Fruit fly (Drosophila melanogaster) whole organism, embryonic: ENCODE data around the gene Rpp20.

Experiments used
- Aef1 ChIP-seq: fragments of 200-800 bp; sonication (Bioruptor generic); IDR thresholded peaks from 3 replicates; pipeline ENCODE4 v1.3.6; 2022; ENCODE audit warnings: missing biosample characterization, missing genetic modification characterization
- Antp ChIP-seq: fragments of 200-800 bp; sonication (Bioruptor generic); optimal IDR thresholded peaks from 3 replicates; lab custom pipeline; 2016; ENCODE audit warnings: missing biosample characterization, missing genetic modification characterization
- CG12236 ChIP-seq: fragments of 200-800 bp; sonication (Bioruptor generic); optimal IDR thresholded peaks from 2 replicates; lab custom pipeline; 2016; ENCODE audit warnings: missing biosample characterization, missing genetic modification characterization
- CG12744 ChIP-seq: fragments of 200-800 bp; sonication (Bioruptor generic); optimal IDR thresholded peaks from 2 replicates; lab custom pipeline; 2016; ENCODE audit warnings: missing biosample characterization, missing genetic modification characterization
- CG13775 ChIP-seq: fragments of 200-800 bp; sonication (Bioruptor generic); optimal IDR thresholded peaks from 3 replicates; lab custom pipeline; 2017; ENCODE audit warnings: missing biosample characterization, mild to moderate bottlenecking, missing genetic modification characterization
- CG14050 ChIP-seq: fragments of 200-800 bp; sonication (Bioruptor generic); IDR thresholded peaks from 3 replicates; pipeline ENCODE4 v1.3.6; 2022; ENCODE audit warnings: missing biosample characterization, missing genetic modification characterization
- CG15696 ChIP-seq: fragments of 200-800 bp; sonication (Bioruptor generic); optimal IDR thresholded peaks from 2 replicates; lab custom pipeline; 2019; ENCODE audit warnings: missing biosample characterization, mild to moderate bottlenecking, missing genetic modification characterization, moderate library complexity
- CG17612 ChIP-seq: fragments of 200-800 bp; sonication (Bioruptor generic); IDR thresholded peaks from 2 replicates; pipeline ENCODE4 v1.3.6; 2022; ENCODE audit warnings: missing biosample characterization, missing genetic modification characterization
- CG18476 ChIP-seq: fragments of 200-800 bp; sonication (Bioruptor generic); optimal IDR thresholded peaks from 2 replicates; lab custom pipeline; 2016; ENCODE audit warnings: missing biosample characterization, mild to moderate bottlenecking, missing genetic modification characterization
- CG2875 ChIP-seq: fragments of 200-800 bp; sonication (Bioruptor generic); optimal IDR thresholded peaks from 2 replicates; lab custom pipeline; 2017; ENCODE audit warnings: missing biosample characterization, mild to moderate bottlenecking, missing genetic modification characterization, missing genetic modification reagents
- CG30431 ChIP-seq: fragments of 200-800 bp; sonication (Bioruptor generic); optimal IDR thresholded peaks from 2 replicates; lab custom pipeline; 2017; ENCODE audit warnings: missing biosample characterization, missing genetic modification characterization
- CG31388 ChIP-seq: fragments of 200-800 bp; sonication (Bioruptor generic); optimal IDR thresholded peaks from 2 replicates; lab custom pipeline; 2016; ENCODE audit warnings: missing biosample characterization, missing genetic modification characterization
- CG34224 ChIP-seq: fragments of 200-800 bp; sonication (Bioruptor generic); IDR thresholded peaks from 3 replicates; pipeline ENCODE4 v1.3.6; 2022; ENCODE audit warnings: missing biosample characterization, missing genetic modification characterization; ENCODE audit not compliant: partially characterized antibody
- CG3838 ChIP-seq: fragments of 200-800 bp; sonication (Bioruptor generic); optimal IDR thresholded peaks from 3 replicates; lab custom pipeline; 2016; ENCODE audit warnings: missing biosample characterization, missing genetic modification characterization
- CG6272 ChIP-seq: fragments of 200-800 bp; sonication (Bioruptor generic); IDR thresholded peaks from 2 replicates; pipeline ENCODE4 v1.3.6; 2022; ENCODE audit warnings: missing biosample characterization, missing genetic modification characterization
- CG7271 ChIP-seq: fragments of 200-800 bp; sonication (Bioruptor generic); optimal IDR thresholded peaks from 2 replicates; lab custom pipeline; 2018; ENCODE audit warnings: missing biosample characterization, mild to moderate bottlenecking, missing genetic modification characterization, moderate library complexity
- CG8944 ChIP-seq: fragments of 200-800 bp; sonication (Bioruptor generic); optimal IDR thresholded peaks from 3 replicates; lab custom pipeline; 2016; ENCODE audit warnings: missing biosample characterization, missing genetic modification characterization
- CG9727 ChIP-seq: fragments of 200-800 bp; sonication (Bioruptor generic); optimal IDR thresholded peaks from 3 replicates; lab custom pipeline; 2017; ENCODE audit warnings: missing biosample characterization, mild to moderate bottlenecking, missing genetic modification characterization
- CG9932 ChIP-seq: fragments of 200-800 bp; sonication (Bioruptor generic); IDR thresholded peaks from 2 replicates; pipeline ENCODE4 v1.3.6; 2022; ENCODE audit warnings: missing biosample characterization, missing genetic modification characterization
- CHES-1-like ChIP-seq: fragments of 200-800 bp; sonication (Bioruptor generic); optimal IDR thresholded peaks from 2 replicates; lab custom pipeline; 2016; ENCODE audit warnings: missing biosample characterization, missing genetic modification characterization
- Camta ChIP-seq: fragments of 200-800 bp; sonication (Bioruptor generic); optimal IDR thresholded peaks from 2 replicates; lab custom pipeline; 2016; ENCODE audit warnings: missing biosample characterization, missing genetic modification characterization
- Doc2 ChIP-seq: fragments of 200-800 bp; sonication (Bioruptor generic); IDR thresholded peaks from 2 replicates; pipeline ENCODE4 v1.3.6; 2022; ENCODE audit warnings: missing biosample characterization, missing genetic modification characterization
- E2f2 ChIP-seq: fragments of 200-800 bp; sonication (Bioruptor generic); IDR thresholded peaks from 2 replicates; pipeline ENCODE4 v1.3.6; 2022; ENCODE audit warnings: missing biosample characterization, missing genetic modification characterization
- Elba2 ChIP-seq: fragments of 200-800 bp; sonication (Bioruptor generic); optimal IDR thresholded peaks from 3 replicates; lab custom pipeline; 2016; ENCODE audit warnings: missing biosample characterization, missing genetic modification characterization
- HmgZ ChIP-seq: fragments of 200-800 bp; sonication (Bioruptor generic); optimal IDR thresholded peaks from 2 replicates; lab custom pipeline; 2018; ENCODE audit warnings: missing biosample characterization, mild to moderate bottlenecking, missing genetic modification characterization
- Mes4 ChIP-seq: fragments of 200-800 bp; sonication (Bioruptor generic); optimal IDR thresholded peaks from 2 replicates; lab custom pipeline; 2016; ENCODE audit warnings: missing biosample characterization, missing genetic modification characterization
- Poxn ChIP-seq: fragments of 200-800 bp; sonication (Bioruptor generic); IDR thresholded peaks from 2 replicates; pipeline ENCODE4 v1.3.6; 2022; ENCODE audit warnings: missing biosample characterization, missing genetic modification characterization
- Six4 ChIP-seq: fragments of 200-800 bp; sonication (Bioruptor generic); optimal IDR thresholded peaks from 2 replicates; lab custom pipeline; 2016; ENCODE audit warnings: missing biosample characterization, missing genetic modification characterization
- ac ChIP-seq: fragments of 200-800 bp; sonication (Bioruptor generic); optimal IDR thresholded peaks from 3 replicates; lab custom pipeline; 2017; ENCODE audit warnings: missing biosample characterization, mild to moderate bottlenecking, missing genetic modification characterization
- ase ChIP-seq: fragments of 200-800 bp; sonication (Bioruptor generic); IDR thresholded peaks from 3 replicates; pipeline ENCODE4 v1.3.6; 2022; ENCODE audit warnings: missing biosample characterization, missing genetic modification characterization
- bsh ChIP-seq, 2 experiments: fragments of 200-800 bp; sonication (Bioruptor generic); optimal IDR thresholded peaks; 2 replicates each; lab custom pipeline; 2017 to 2018; ENCODE audit warnings: mild to moderate bottlenecking in 2 of 2, missing biosample characterization in 2 of 2, missing genetic modification characterization in 2 of 2, moderate library complexity in 1 of 2
- cad ChIP-seq: fragments of >200 bp; optimal IDR thresholded peaks from 2 replicates; lab custom pipeline; 2017; ENCODE audit warnings: missing biosample characterization, missing genetic modification characterization
- croc ChIP-seq: fragments of 200-800 bp; sonication (Bioruptor generic); conservative IDR thresholded peaks from 3 replicates; pipeline ENCODE4 v1.3.6; 2022; ENCODE audit warnings: missing biosample characterization, missing genetic modification characterization
- crol ChIP-seq: fragments of 200-800 bp; sonication (Bioruptor generic); IDR thresholded peaks from 2 replicates; pipeline ENCODE4 v1.3.6; 2022; ENCODE audit warnings: missing biosample characterization, missing genetic modification characterization
- cwo ChIP-seq: fragments of 200-800 bp; sonication (Bioruptor generic); optimal IDR thresholded peaks from 3 replicates; lab custom pipeline; 2017; ENCODE audit warnings: missing biosample characterization, missing genetic modification characterization, mild to moderate bottlenecking, moderate library complexity, missing genetic modification reagents
- danr ChIP-seq: fragments of 200-800 bp; sonication (Bioruptor generic); IDR thresholded peaks from 2 replicates; pipeline ENCODE4 v1.3.6; 2022; ENCODE audit warnings: missing biosample characterization, missing genetic modification characterization
- dmrt99B ChIP-seq: fragments of 200-800 bp; sonication (Bioruptor generic); optimal IDR thresholded peaks from 2 replicates; lab custom pipeline; 2018; ENCODE audit warnings: missing biosample characterization, mild to moderate bottlenecking, missing genetic modification characterization, moderate library complexity
- dpn ChIP-seq, 2 experiments: fragments of 200-800 bp; sonication (Bioruptor generic); optimal IDR thresholded peaks; 3 replicates each; lab custom pipeline; 2016; ENCODE audit warnings: missing biosample characterization in 2 of 2, missing genetic modification characterization in 2 of 2
- ems ChIP-seq: fragments of 200-800 bp; sonication (Bioruptor generic); optimal IDR thresholded peaks from 3 replicates; lab custom pipeline; 2016; ENCODE audit warnings: missing biosample characterization, missing genetic modification characterization
- fd3F ChIP-seq: fragments of 200-800 bp; sonication (Bioruptor generic); optimal IDR thresholded peaks from 2 replicates; lab custom pipeline; 2018; ENCODE audit warnings: missing biosample characterization, mild to moderate bottlenecking, missing genetic modification characterization, moderate library complexity
- fu2 ChIP-seq: fragments of 200-800 bp; sonication (Bioruptor generic); optimal IDR thresholded peaks from 2 replicates; lab custom pipeline; 2016; ENCODE audit warnings: missing biosample characterization, missing genetic modification characterization
- gem ChIP-seq: fragments of 200-800 bp; sonication (Bioruptor generic); optimal IDR thresholded peaks from 2 replicates; lab custom pipeline; 2019; ENCODE audit warnings: missing biosample characterization, mild to moderate bottlenecking, missing genetic modification characterization, moderate library complexity
- grn ChIP-seq: fragments of 200-800 bp; sonication (Bioruptor generic); optimal IDR thresholded peaks from 3 replicates; lab custom pipeline; 2017; ENCODE audit warnings: missing biosample characterization, missing genetic modification characterization
- kay ChIP-seq: fragments of 200-800 bp; sonication (Bioruptor generic); optimal IDR thresholded peaks from 2 replicates; lab custom pipeline; 2016; ENCODE audit warnings: missing biosample characterization, missing genetic modification characterization
- luna ChIP-seq: fragments of 200-800 bp; sonication (Bioruptor generic); optimal IDR thresholded peaks from 2 replicates; lab custom pipeline; 2016; ENCODE audit warnings: missing biosample characterization, missing genetic modification characterization
- pb ChIP-seq: fragments of 200-800 bp; sonication (Bioruptor generic); optimal IDR thresholded peaks from 3 replicates; lab custom pipeline; 2016; ENCODE audit warnings: missing biosample characterization, missing genetic modification characterization
- pros ChIP-seq: fragments of 200-800 bp; sonication (Bioruptor generic); optimal IDR thresholded peaks from 3 replicates; lab custom pipeline; 2019; ENCODE audit warnings: missing biosample characterization, mild to moderate bottlenecking, missing genetic modification characterization, moderate library complexity
- repo ChIP-seq: fragments of 200-800 bp; sonication (Bioruptor generic); optimal IDR thresholded peaks from 2 replicates; lab custom pipeline; 2016; ENCODE audit warnings: missing biosample characterization, missing genetic modification characterization
- salm ChIP-seq: fragments of 200-800 bp; sonication (Bioruptor generic); optimal IDR thresholded peaks from 2 replicates; lab custom pipeline; 2018; ENCODE audit warnings: missing biosample characterization, mild to moderate bottlenecking, missing genetic modification characterization
- scrt ChIP-seq: fragments of 200-800 bp; sonication (Bioruptor generic); optimal IDR thresholded peaks from 2 replicates; lab custom pipeline; 2018; ENCODE audit warnings: missing biosample characterization, mild to moderate bottlenecking, missing genetic modification characterization, moderate library complexity
- tgo ChIP-seq: fragments of 200-800 bp; sonication (Bioruptor generic); IDR thresholded peaks from 3 replicates; pipeline ENCODE4 v1.3.6; 2022; ENCODE audit warnings: missing biosample characterization, missing genetic modification characterization
- wek ChIP-seq: fragments of 200-800 bp; sonication (Bioruptor generic); optimal IDR thresholded peaks from 3 replicates; lab custom pipeline; 2018; ENCODE audit warnings: missing biosample characterization, mild to moderate bottlenecking, missing genetic modification characterization, moderate library complexity
- zen2 ChIP-seq: fragments of 200-800 bp; sonication (Bioruptor generic); IDR thresholded peaks from 3 replicates; pipeline ENCODE4 v1.3.6; 2022; ENCODE audit warnings: missing biosample characterization, missing genetic modification characterization; ENCODE audit not compliant: partially characterized antibody

Rpp20 gene

dm6 chrX:19701611-19702010, 42.6 kb upstream of the Rpp20 start, which contains the start of gene Tcs4 (continued):
- no peak for TF ChIP-seq ase (GFP tag; lab: Robert Waterston, UW)
- no peak for TF ChIP-seq kay (GFP tag; lab: Kevin White, UChicago)
- no peak for TF ChIP-seq CG9727 (GFP tag; lab: Kevin White, UChicago)
- TF ChIP-seq grn = no peak
- TF ChIP-seq pb (GFP tag; lab: Kevin White, UChicago) = no peak
- no peak for TF ChIP-seq dmrt99B (tag; lab: Kevin White, UChicago)
- no peak for TF ChIP-seq cad
- TF ChIP-seq CG8944 (GFP tag; lab: Kevin White, UChicago) = no peak
- no peak for TF ChIP-seq CG30431 (GFP tag; lab: Kevin White, UChicago)
- no peak for TF ChIP-seq fu2 (GFP tag; lab: Kevin White, UChicago)
- TF ChIP-seq ac = no peak
- TF ChIP-seq bsh (GFP tag; optimal IDR thresholded peaks at IDR 0.05; lab: Kevin White, UChicago) = peak in 1 of 2 experiments; percentile 33
- no peak for TF ChIP-seq CG7271 (tag; lab: Kevin White, UChicago)
- no peak for TF ChIP-seq crol (GFP tag; lab: Robert Waterston, UW)
- TF ChIP-seq scrt (GFP tag; lab: Kevin White, UChicago) = no peak
- TF ChIP-seq CG12236 (GFP tag; lab: Kevin White, UChicago) = no peak
- TF ChIP-seq Camta (GFP tag; lab: Kevin White, UChicago) = no peak
- no peak for TF ChIP-seq CG17612
- TF ChIP-seq pros (GFP tag; lab: Kevin White, UChicago) = no peak
- peak; percentile 22 for TF ChIP-seq CG13775
- no peak for TF ChIP-seq luna (GFP tag; lab: Kevin White, UChicago)
- no peak for TF ChIP-seq ems (GFP tag; lab: Kevin White, UChicago)
- TF ChIP-seq CHES-1-like = no peak
- no peak for TF ChIP-seq Aef1 (GFP tag; lab: Robert Waterston, UW)
- no peak for TF ChIP-seq tgo (GFP tag; lab: Robert Waterston, UW)
- no peak for TF ChIP-seq CG14050 (GFP tag; lab: Robert Waterston, UW)
- no peak for TF ChIP-seq danr (GFP tag; lab: Robert Waterston, UW)
- TF ChIP-seq zen2 (GFP tag; lab: Robert Waterston, UW) = peak; percentile 60; the same call in 2 of the 3 replicates
- no peak for TF ChIP-seq CG2875 (GFP tag; lab: Kevin White, UChicago)
- no peak for TF ChIP-seq repo (GFP tag; lab: Kevin White, UChicago)
- TF ChIP-seq croc = no peak
- peak; percentile 51 for TF ChIP-seq E2f2 (GFP tag; lab: Robert Waterston, UW)
- no peak for TF ChIP-seq Antp (GFP tag; lab: Kevin White, UChicago)
- peak; percentile 71 for TF ChIP-seq gem (tag; lab: Kevin White, UChicago)
- no peak for TF ChIP-seq CG9932 (GFP tag; lab: Robert Waterston, UW)
- TF ChIP-seq fd3F (GFP tag; lab: Kevin White, UChicago) = no peak
- peak; percentile 30 for TF ChIP-seq CG15696 (tag; lab: Kevin White, UChicago)
- no peak for TF ChIP-seq Doc2 (GFP tag; lab: Robert Waterston, UW)
- TF ChIP-seq CG18476 (GFP tag; lab: Kevin White, UChicago) = no peak
- TF ChIP-seq salm (tag; lab: Kevin White, UChicago) = no peak
- TF ChIP-seq Six4 (GFP tag; lab: Kevin White, UChicago) = no peak
- peak in 1 of 2 experiments; percentile 28 for TF ChIP-seq dpn (GFP tag; optimal IDR thresholded peaks at IDR 0.05; lab: Kevin White, UChicago)
- TF ChIP-seq CG31388 (GFP tag; lab: Kevin White, UChicago) = no peak
- TF ChIP-seq Elba2 (GFP tag; lab: Kevin White, UChicago) = peak; percentile 25
- no peak for TF ChIP-seq CG6272 (GFP tag; lab: Robert Waterston, UW)
- no peak for TF ChIP-seq CG12744 (GFP tag; lab: Kevin White, UChicago)
- no peak for TF ChIP-seq Poxn (GFP tag; lab: Robert Waterston, UW)
- TF ChIP-seq CG34224 (GFP tag; lab: Robert Waterston, UW) = peak; percentile 80
- no peak for TF ChIP-seq CG3838
- TF ChIP-seq cwo = no peak
- TF ChIP-seq wek = no peak
- peak; percentile 21 for TF ChIP-seq HmgZ (tag; lab: Kevin White, UChicago)
- TF ChIP-seq Mes4 = no peak
